Fruit fly (Drosophila melanogaster) whole organism, embryonic: ENCODE measurements around the gene CG6933.

Experiments used
- B-H1 ChIP-seq: fragments of 200-800 bp; sonication (Bioruptor generic); IDR thresholded peaks from 3 replicates; pipeline ENCODE4 v1.3.6; 2022; ENCODE audit warnings: missing biosample characterization, missing genetic modification characterization
- Blimp-1 ChIP-seq: fragments of 200-800 bp; sonication (Bioruptor generic); optimal IDR thresholded peaks from 3 replicates; lab custom pipeline; 2018; ENCODE audit warnings: missing biosample characterization, missing genetic modification characterization, mild to moderate bottlenecking, moderate library complexity, missing genetic modification reagents
- C15 ChIP-seq: fragments of 200-800 bp; sonication (Bioruptor generic); IDR thresholded peaks from 3 replicates; pipeline ENCODE4 v1.3.6; 2022; ENCODE audit warnings: missing biosample characterization, missing genetic modification characterization
- CG1024 ChIP-seq: fragments of 200-800 bp; sonication (Bioruptor generic); IDR thresholded peaks from 2 replicates; pipeline ENCODE4 v1.3.6; 2022; ENCODE audit warnings: missing biosample characterization, missing genetic modification characterization
- CG11504 ChIP-seq: fragments of 200-800 bp; sonication (Bioruptor generic); optimal IDR thresholded peaks from 3 replicates; lab custom pipeline; 2019; ENCODE audit warnings: missing biosample characterization, mild to moderate bottlenecking, missing genetic modification characterization, moderate library complexity
- CG11695 ChIP-seq: fragments of 200-800 bp; sonication (Bioruptor generic); IDR thresholded peaks from 3 replicates; pipeline ENCODE4 v1.3.6; 2022; ENCODE audit warnings: missing biosample characterization, missing genetic modification characterization
- CG13894 ChIP-seq: fragments of 200-800 bp; sonication (Bioruptor generic); optimal IDR thresholded peaks from 3 replicates; lab custom pipeline; 2018; ENCODE audit warnings: missing biosample characterization, mild to moderate bottlenecking, missing genetic modification characterization, moderate library complexity
- CG15073 ChIP-seq: fragments of 200-800 bp; sonication (Bioruptor generic); optimal IDR thresholded peaks from 2 replicates; lab custom pipeline; 2016; ENCODE audit warnings: missing biosample characterization, missing genetic modification characterization
- CG18764 ChIP-seq: fragments of 200-800 bp; sonication (Bioruptor generic); optimal IDR thresholded peaks from 3 replicates; lab custom pipeline; 2016; ENCODE audit warnings: missing biosample characterization, missing genetic modification characterization
- CG34376 ChIP-seq: fragments of 200-800 bp; sonication (Bioruptor generic); optimal IDR thresholded peaks from 2 replicates; lab custom pipeline; 2018; ENCODE audit warnings: missing biosample characterization, mild to moderate bottlenecking, missing genetic modification characterization
- CG4360 ChIP-seq: fragments of 200-800 bp; sonication (Bioruptor generic); IDR thresholded peaks from 2 replicates; pipeline ENCODE4 v1.3.6; 2022; ENCODE audit warnings: missing biosample characterization, missing genetic modification characterization
- CG7963 ChIP-seq: fragments of 200-800 bp; sonication (Bioruptor generic); IDR thresholded peaks from 3 replicates; pipeline ENCODE4 v1.3.6; 2022; ENCODE audit warnings: missing biosample characterization, missing genetic modification characterization; ENCODE audit not compliant: partially characterized antibody
- CG7987 ChIP-seq: fragments of 200-800 bp; sonication (Bioruptor generic); optimal IDR thresholded peaks from 2 replicates; lab custom pipeline; 2018; ENCODE audit warnings: missing biosample characterization, mild to moderate bottlenecking, missing genetic modification characterization, moderate library complexity
- CG9876 ChIP-seq: fragments of 200-800 bp; sonication (Bioruptor generic); optimal IDR thresholded peaks from 2 replicates; lab custom pipeline; 2016; ENCODE audit warnings: missing biosample characterization, missing genetic modification characterization
- Camta ChIP-seq: fragments of 200-800 bp; sonication (Bioruptor generic); optimal IDR thresholded peaks from 2 replicates; lab custom pipeline; 2016; ENCODE audit warnings: missing biosample characterization, missing genetic modification characterization
- Dref ChIP-seq: fragments of 200-800 bp; sonication (Bioruptor generic); IDR thresholded peaks from 2 replicates; pipeline ENCODE4 v1.3.6; 2022; ENCODE audit warnings: missing biosample characterization, missing genetic modification characterization
- ERR ChIP-seq: fragments of 200-800 bp; sonication (Bioruptor generic); optimal IDR thresholded peaks from 2 replicates; lab custom pipeline; 2016; ENCODE audit warnings: missing biosample characterization, missing genetic modification characterization
- Ets65A ChIP-seq: fragments of 200-800 bp; sonication (Bioruptor generic); peaks from one replicate; lab custom pipeline; 2016; ENCODE audit warnings: missing biosample characterization, missing genetic modification characterization
- Ets97D ChIP-seq: fragments of 200-800 bp; sonication (Bioruptor generic); optimal IDR thresholded peaks from 3 replicates; lab custom pipeline; 2016; ENCODE audit warnings: missing biosample characterization, missing genetic modification characterization
- Fer1 ChIP-seq: fragments of 200-800 bp; sonication (Bioruptor generic); optimal IDR thresholded peaks from 2 replicates; lab custom pipeline; 2017; ENCODE audit warnings: missing biosample characterization, mild to moderate bottlenecking, missing genetic modification characterization
- Fer3 ChIP-seq: fragments of 200-800 bp; sonication (Bioruptor generic); optimal IDR thresholded peaks from 2 replicates; lab custom pipeline; 2018; ENCODE audit warnings: missing biosample characterization, mild to moderate bottlenecking, missing genetic modification characterization, moderate library complexity
- GATAe ChIP-seq: fragments of 200-800 bp; sonication (Bioruptor generic); conservative IDR thresholded peaks from 2 replicates; pipeline ENCODE4 v1.3.6; 2022; ENCODE audit warnings: missing biosample characterization, missing genetic modification characterization
- Hr3 ChIP-seq: fragments of 200-800 bp; sonication (Bioruptor generic); optimal IDR thresholded peaks from 3 replicates; lab custom pipeline; 2016; ENCODE audit warnings: missing biosample characterization, missing genetic modification characterization
- Optix ChIP-seq: fragments of 200-800 bp; sonication (Bioruptor generic); IDR thresholded peaks from 3 replicates; pipeline ENCODE4 v1.3.6; 2022; ENCODE audit warnings: missing biosample characterization, missing genetic modification characterization
- Stat92E ChIP-seq, 3 experiments: fragments of >200 bp in 2 of 3; fragments of 200-800 bp in 1 of 3; sonication (Bioruptor generic) in 1 of 3; optimal IDR thresholded peaks; 2 replicates each; lab custom pipeline; 2017 to 2019; ENCODE audit warnings: missing biosample characterization in 3 of 3, missing genetic modification characterization in 3 of 3, mild to moderate bottlenecking in 1 of 3, moderate library complexity in 1 of 3
- Usf ChIP-seq: fragments of 200-800 bp; sonication (Bioruptor generic); optimal IDR thresholded peaks from 2 replicates; lab custom pipeline; 2017; ENCODE audit warnings: missing genotype, missing biosample characterization, missing genetic modification characterization
- btn ChIP-seq: fragments of 200-800 bp; sonication (Bioruptor generic); optimal IDR thresholded peaks from 2 replicates; lab custom pipeline; 2016; ENCODE audit warnings: missing biosample characterization, missing genetic modification characterization
- cad ChIP-seq: fragments of >200 bp; optimal IDR thresholded peaks from 2 replicates; lab custom pipeline; 2017; ENCODE audit warnings: missing biosample characterization, missing genetic modification characterization
- chinmo ChIP-seq: fragments of 200-800 bp; sonication (Bioruptor generic); IDR thresholded peaks from 4 replicates; pipeline ENCODE4 v1.3.6; 2022; ENCODE audit warnings: missing biosample characterization, missing genetic modification characterization; ENCODE audit not compliant: partially characterized antibody
- ci ChIP-seq: fragments of 200-800 bp; sonication (Bioruptor generic); IDR thresholded peaks from 3 replicates; pipeline ENCODE4 v1.3.6; 2022; ENCODE audit warnings: missing biosample characterization, missing genetic modification characterization
- crp ChIP-seq, 2 experiments: fragments of 200-800 bp; sonication (Bioruptor generic); optimal IDR thresholded peaks; 2 replicates in 1 of 2; 3 replicates in 1 of 2; lab custom pipeline; 2017; ENCODE audit warnings: missing biosample characterization in 2 of 2, missing genetic modification characterization in 2 of 2, mild to moderate bottlenecking in 1 of 2, moderate library complexity in 1 of 2
- ewg ChIP-seq: fragments of 200-800 bp; sonication (Bioruptor generic); optimal IDR thresholded peaks from 3 replicates; lab custom pipeline; 2017; ENCODE audit warnings: mild to moderate bottlenecking, missing biosample characterization, missing genetic modification reagents, missing genetic modification characterization
- fd96Cb ChIP-seq: fragments of 200-800 bp; sonication (Bioruptor generic); optimal IDR thresholded peaks from 2 replicates; lab custom pipeline; 2018; ENCODE audit warnings: missing biosample characterization, mild to moderate bottlenecking, missing genetic modification characterization, moderate library complexity
- ftz-f1 ChIP-seq: fragments of 200-800 bp; sonication (Bioruptor generic); optimal IDR thresholded peaks from 2 replicates; lab custom pipeline; 2016; ENCODE audit warnings: missing biosample characterization, missing genetic modification characterization
- hbn ChIP-seq: fragments of 200-800 bp; sonication (Bioruptor generic); IDR thresholded peaks from 2 replicates; pipeline ENCODE4 v1.3.6; 2022; ENCODE audit warnings: missing biosample characterization, missing genetic modification characterization; ENCODE audit not compliant: partially characterized antibody
- lmd ChIP-seq: fragments of 200-800 bp; sonication (Bioruptor generic); IDR thresholded peaks from 2 replicates; pipeline ENCODE4 v1.3.6; 2022; ENCODE audit warnings: missing biosample characterization, missing genetic modification characterization
- lov ChIP-seq, 2 experiments: fragments of 200-800 bp in 1 of 2; fragments of >200 bp in 1 of 2; sonication (Bioruptor generic) in 1 of 2; IDR thresholded peaks in 1 of 2; optimal IDR thresholded peaks in 1 of 2; 2 replicates in 1 of 2; 3 replicates in 1 of 2; pipeline versions ENCODE4 v1.3.6 to Lab custom; 2017 to 2022; ENCODE audit warnings: missing biosample characterization in 1 of 2, missing genetic modification characterization in 1 of 2
- otp ChIP-seq: fragments of 200-800 bp; sonication (Bioruptor generic); IDR thresholded peaks from 3 replicates; pipeline ENCODE4, ENCODE4 v1.3.6; 2022; ENCODE audit warnings: missing biosample characterization, missing genetic modification characterization
- p53 ChIP-seq: fragments of 200-800 bp; sonication (Bioruptor generic); optimal IDR thresholded peaks from 2 replicates; lab custom pipeline; 2016; ENCODE audit warnings: missing biosample characterization, missing genetic modification characterization
- pan ChIP-seq, 4 experiments: fragments of >200 bp in 3 of 4; fragments of 200-800 bp in 1 of 4; sonication (Bioruptor generic) in 1 of 4; optimal IDR thresholded peaks in 3 of 4; IDR thresholded peaks in 1 of 4; 2 replicates each; pipeline versions ENCODE4 v1.3.6 to Lab custom; 2017 to 2022; ENCODE audit warnings: missing biosample characterization in 2 of 4, missing genetic modification characterization in 2 of 4, mixed read lengths in 1 of 4
- phol ChIP-seq: fragments of 200-800 bp; sonication (Bioruptor generic); optimal IDR thresholded peaks from 3 replicates; lab custom pipeline; 2018; ENCODE audit warnings: missing biosample characterization, mild to moderate bottlenecking, missing genetic modification characterization, moderate library complexity
- repo ChIP-seq: fragments of 200-800 bp; sonication (Bioruptor generic); optimal IDR thresholded peaks from 2 replicates; lab custom pipeline; 2016; ENCODE audit warnings: missing biosample characterization, missing genetic modification characterization
- sens ChIP-seq: fragments of 200-800 bp; sonication (Bioruptor generic); peaks from one replicate; lab custom pipeline; 2016; ENCODE audit warnings: missing biosample characterization, missing genetic modification characterization
- tin ChIP-seq: fragments of 200-800 bp; sonication (Bioruptor generic); optimal IDR thresholded peaks from 3 replicates; lab custom pipeline; 2016; ENCODE audit warnings: missing biosample characterization, missing genetic modification characterization
- toy ChIP-seq: fragments of 200-800 bp; sonication (Bioruptor generic); IDR thresholded peaks from 2 replicates; pipeline ENCODE4 v1.3.6; 2022; ENCODE audit warnings: missing biosample characterization, missing genetic modification characterization
- trem ChIP-seq: fragments of 200-800 bp; optimal IDR thresholded peaks from 3 replicates; lab custom pipeline; 2019; ENCODE audit warnings: missing biosample characterization, mild to moderate bottlenecking, missing genetic modification characterization, moderate library complexity
- unpg ChIP-seq: fragments of 200-800 bp; sonication (Bioruptor generic); optimal IDR thresholded peaks from 3 replicates; lab custom pipeline; 2018; ENCODE audit warnings: missing biosample characterization, mild to moderate bottlenecking, missing genetic modification characterization, moderate library complexity
- zen ChIP-seq: fragments of 200-800 bp; sonication (Bioruptor generic); optimal IDR thresholded peaks from 3 replicates; lab custom pipeline; 2018; ENCODE audit warnings: missing biosample characterization, mild to moderate bottlenecking, missing genetic modification characterization, moderate library complexity

Gene CG6933

dm6 chr3L:20192872-20193747 is 27.1 kb downstream of the CG6933 start (continued):
- TF ChIP-seq ewg: no peak
- TF ChIP-seq B-H1: no peak
- no peak for TF ChIP-seq tin
- TF ChIP-seq toy (GFP tag; lab: Robert Waterston, UW): no peak
- no peak for TF ChIP-seq lmd (GFP tag; lab: Robert Waterston, UW)
- TF ChIP-seq CG13894: no peak
- TF ChIP-seq Ets97D: no peak
- no peak for TF ChIP-seq zen (tag; lab: Kevin White, UChicago)
- TF ChIP-seq chinmo (GFP tag; lab: Robert Waterston, UW): 0 out of 4 replicates have a peak, but pooled peaks have one; percentile 51
- no peak for TF ChIP-seq CG9876 (GFP tag; lab: Kevin White, UChicago)
- TF ChIP-seq btn (GFP tag; lab: Kevin White, UChicago): no peak
- TF ChIP-seq CG7963 (GFP tag; lab: Robert Waterston, UW): no peak
- TF ChIP-seq repo (GFP tag; lab: Kevin White, UChicago): no peak
- TF ChIP-seq Fer3 (tag; lab: Kevin White, UChicago): no peak
- no peak for TF ChIP-seq Blimp-1 (GFP tag; lab: Kevin White, UChicago)
- no peak for TF ChIP-seq CG15073
- no peak for TF ChIP-seq sens (GFP tag; lab: Kevin White, UChicago)
- TF ChIP-seq Dref (GFP tag; lab: Robert Waterston, UW): no peak
- TF ChIP-seq phol (tag; lab: Kevin White, UChicago): no peak
- TF ChIP-seq unpg (GFP tag; lab: Kevin White, UChicago): no peak
- no peak for TF ChIP-seq Optix (GFP tag; lab: Robert Waterston, UW)
- TF ChIP-seq CG1024 (GFP tag; lab: Robert Waterston, UW): no peak
- peak; percentile 61 for TF ChIP-seq Ets65A (GFP tag; lab: Kevin White, UChicago)
- no peak for TF ChIP-seq p53 (GFP tag; lab: Kevin White, UChicago)
- TF ChIP-seq pan (optimal IDR thresholded peaks at IDR 0.05; lab: Kevin White, UChicago): no peak
- TF ChIP-seq pan (GFP tag; optimal IDR thresholded peaks at IDR 0.05 in 1 of 2, IDR thresholded peaks at IDR 0.05 in 1 of 2): peak in 1 of 2 experiments; percentile 30
- no peak for TF ChIP-seq hbn (GFP tag; lab: Robert Waterston, UW)
- TF ChIP-seq C15 (GFP tag; lab: Robert Waterston, UW): no peak
- no peak for TF ChIP-seq cad
- peak; percentile 21 for TF ChIP-seq CG11504 (tag; lab: Kevin White, UChicago)
- TF ChIP-seq CG18764 (GFP tag; lab: Kevin White, UChicago): no peak
- TF ChIP-seq trem (tag; lab: Kevin White, UChicago): no peak
- TF ChIP-seq otp (GFP tag; lab: Robert Waterston, UW): no peak
- no peak for TF ChIP-seq Hr3
- no peak for TF ChIP-seq CG11695 (GFP tag; lab: Robert Waterston, UW)
- no peak for TF ChIP-seq lov (optimal IDR thresholded peaks at IDR 0.05; lab: Kevin White, UChicago)
- no peak for TF ChIP-seq lov (GFP tag; IDR thresholded peaks at IDR 0.05; lab: Robert Waterston, UW)
- TF ChIP-seq fd96Cb (tag; lab: Kevin White, UChicago): no peak
- no peak for TF ChIP-seq Fer1 (GFP tag; lab: Kevin White, UChicago)
- TF ChIP-seq ci: no peak
- TF ChIP-seq crp (GFP tag; optimal IDR thresholded peaks at IDR 0.05; lab: Kevin White, UChicago): no peak
- TF ChIP-seq Usf (GFP tag; lab: Kevin White, UChicago): no peak
- TF ChIP-seq CG34376 (GFP tag; lab: Kevin White, UChicago): no peak
- peak in 1 of 3 experiments; percentile 46 for TF ChIP-seq Stat92E (GFP tag; optimal IDR thresholded peaks at IDR 0.05; lab: Kevin White, UChicago)
- no peak for TF ChIP-seq CG7987 (GFP tag; lab: Kevin White, UChicago)
- TF ChIP-seq ERR (GFP tag; lab: Kevin White, UChicago): no peak
- 0 out of 2 replicates have a peak, but pooled peaks have one; percentile 48 for TF ChIP-seq GATAe (GFP tag; lab: Robert Waterston, UW)
- TF ChIP-seq ftz-f1 (GFP tag; lab: Kevin White, UChicago): no peak
- TF ChIP-seq CG4360 (GFP tag; lab: Robert Waterston, UW): no peak
- no peak for TF ChIP-seq Camta (GFP tag; lab: Kevin White, UChicago)
